Fruit fly (Drosophila melanogaster): ENCODE measurements around the gene SIFaR.

SIFaR gene

dm6 chr3R:21339006-21339420 is 45.2 kb upstream of the SIFaR start (continued):
- TF ChIP-seq Eip75B (GFP tag; optimal IDR thresholded peaks at IDR 0.05) (peak; percentile 58), Blimp-1 (GFP tag; optimal IDR thresholded peaks at IDR 0.05) (peak; percentile 13), CG3032 (tag; optimal IDR thresholded peaks at IDR 0.05) (peak; percentile 43), fd85E (GFP tag; optimal IDR thresholded peaks at IDR 0.05) (no peak), CG16779 (tag; optimal IDR thresholded peaks at IDR 0.05) (peak; percentile 21), CG11902 (GFP tag; optimal IDR thresholded peaks at IDR 0.05) (peak; percentile 13), esn (GFP tag; optimal IDR thresholded peaks at IDR 0.05) (peak; percentile 81), CG6808 (GFP tag; optimal IDR thresholded peaks at IDR 0.05) (peak; percentile 46), CG6854 (GFP tag; optimal IDR thresholded peaks at IDR 0.05) (no peak), topi (GFP tag; optimal IDR thresholded peaks at IDR 0.05) (peak; percentile 75), Eip93F (GFP tag; optimal IDR thresholded peaks at IDR 0.05) (no peak), CG8632 (GFP tag; optimal IDR thresholded peaks at IDR 0.05) (peak; percentile 47), CG11762 (GFP tag; optimal IDR thresholded peaks at IDR 0.05; ENCODE audit: insufficient read depth) (peak; percentile 35), Hr38 (GFP tag; optimal IDR thresholded peaks at IDR 0.05) (no peak), Sox15 (GFP tag; optimal IDR thresholded peaks at IDR 0.05) (peak; percentile 38), ss (GFP tag; optimal IDR thresholded peaks at IDR 0.05) (peak in 1 of 2 experiments; percentile 5), spab (GFP tag; optimal IDR thresholded peaks at IDR 0.05) (peak; percentile 51), Ets21C (GFP tag; optimal IDR thresholded peaks at IDR 0.05) (peak; percentile 11), CG6163 (GFP tag; IDR thresholded peaks at IDR 0.05) (no peak), CG3919 (GFP tag; optimal IDR thresholded peaks at IDR 0.05) (peak; percentile 51), CG11294 (GFP tag; IDR thresholded peaks at IDR 0.05) (no peak), Gug (GFP tag; IDR thresholded peaks at IDR 0.05) (no peak), Hr4 (GFP tag; optimal IDR thresholded peaks at IDR 0.05) (peak; percentile 15), Smox (GFP tag; optimal IDR thresholded peaks at IDR 0.05) (peak; percentile 67), eg (GFP tag; IDR thresholded peaks at IDR 0.05) (no peak), Hr39 (GFP tag; optimal IDR thresholded peaks at IDR 0.05) (peak; percentile 49), fd59A (GFP tag; optimal IDR thresholded peaks at IDR 0.05) (peak; percentile 34), CG7368 (GFP tag; optimal IDR thresholded peaks at IDR 0.05) (no peak), CG6276 (GFP tag; optimal IDR thresholded peaks at IDR 0.05) (no peak), svp (GFP tag) (peak; percentile 87), cyc (GFP tag; optimal IDR thresholded peaks at IDR 0.05) (peak; percentile 67), acj6 (GFP tag; optimal IDR thresholded peaks at IDR 0.05) (peak; percentile 56), CG10669 (GFP tag; optimal IDR thresholded peaks at IDR 0.05) (peak; percentile 29)

- TF ChIP-seq spab (GFP tag; optimal IDR thresholded peaks at IDR 0.05), result no peak
- peak in 1 of 2 experiments; percentile 25 for TF ChIP-seq ss (GFP tag; optimal IDR thresholded peaks at IDR 0.05)
- no peak for TF ChIP-seq Sox14 (GFP tag; optimal IDR thresholded peaks at IDR 0.05)
- TF ChIP-seq Eip78C (GFP tag), result peak; percentile 54
Observed at dm6 chr3R:21338313-21338921, 44.6 kb upstream of the SIFaR start.

- peak; percentile 69 for TF ChIP-seq CG11902 (GFP tag; optimal IDR thresholded peaks at IDR 0.05)
- TF ChIP-seq CG6276 (GFP tag; optimal IDR thresholded peaks at IDR 0.05), result peak; percentile 72
- peak; percentile 55 for TF ChIP-seq CG7368 (GFP tag; optimal IDR thresholded peaks at IDR 0.05)
- TF ChIP-seq Sox102F (GFP tag; optimal IDR thresholded peaks at IDR 0.05), result peak; percentile 77
- TF ChIP-seq acj6 (GFP tag; optimal IDR thresholded peaks at IDR 0.05), result peak; percentile 82
- peak; percentile 73 for TF ChIP-seq CG34406 (GFP tag; optimal IDR thresholded peaks at IDR 0.05)
- peak; percentile 41 for TF ChIP-seq CG1621 (tag; optimal IDR thresholded peaks at IDR 0.05)
- peak; percentile 54 for TF ChIP-seq dsx (GFP tag; optimal IDR thresholded peaks at IDR 0.05; ENCODE audit: poor library complexity, severe bottlenecking)
- TF ChIP-seq CG3919 (GFP tag; optimal IDR thresholded peaks at IDR 0.05), result peak; percentile 82
- no peak for TF ChIP-seq Hr38 (GFP tag; optimal IDR thresholded peaks at IDR 0.05)
- peak; percentile 75 for TF ChIP-seq Eip75B (GFP tag; optimal IDR thresholded peaks at IDR 0.05)
- peak; percentile 65 for TF ChIP-seq Eip93F (GFP tag; optimal IDR thresholded peaks at IDR 0.05)
- peak; percentile 61 for TF ChIP-seq Sox15 (GFP tag; optimal IDR thresholded peaks at IDR 0.05)
- TF ChIP-seq dac (GFP tag; optimal IDR thresholded peaks at IDR 0.05), result peak; percentile 46
- TF ChIP-seq CG31627 (GFP tag; optimal IDR thresholded peaks at IDR 0.05), result peak; percentile 82
- TF ChIP-seq CG6163 (GFP tag; IDR thresholded peaks at IDR 0.05), result peak; percentile 51; the same call in 1 of the 3 replicates
- peak in 1 of 2 experiments; percentile 89 for TF ChIP-seq salr (GFP tag; optimal IDR thresholded peaks at IDR 0.05)
- TF ChIP-seq CG6808 (GFP tag; optimal IDR thresholded peaks at IDR 0.05), result peak; percentile 83
- peak; percentile 76 for TF ChIP-seq CG6792 (GFP tag; optimal IDR thresholded peaks at IDR 0.05)
- TF ChIP-seq fd85E (GFP tag; optimal IDR thresholded peaks at IDR 0.05), result peak; percentile 51
- TF ChIP-seq Sox14 (GFP tag; optimal IDR thresholded peaks at IDR 0.05), result peak; percentile 83
- peak; percentile 71 for TF ChIP-seq Ets96B (tag; optimal IDR thresholded peaks at IDR 0.05)
- TF ChIP-seq fkh (GFP tag; optimal IDR thresholded peaks at IDR 0.05), result no peak
- TF ChIP-seq Smox (GFP tag; optimal IDR thresholded peaks at IDR 0.05), result peak; percentile 82
- TF ChIP-seq CG8632 (GFP tag; optimal IDR thresholded peaks at IDR 0.05), result peak; percentile 74
- peak; percentile 42; the same call in 1 of the 3 replicates for TF ChIP-seq eg (GFP tag; IDR thresholded peaks at IDR 0.05)
Observed at dm6 chr3R:21336797-21337244, 43.0 kb upstream of the SIFaR start.

All from whole organism, prepupa.